Fruit fly (Drosophila melanogaster) whole organism, prepupa: ENCODE measurements around the gene Tcs4.
A peak's percentile ranks its signal among the peaks of the same experiment; 100 is the strongest.

Experiments used
- Blimp-1 ChIP-seq: fragments of 200-800 bp; sonication (Bioruptor generic); optimal IDR thresholded peaks from 3 replicates; lab custom pipeline; 2017; ENCODE audit warnings: missing biosample characterization, missing genetic modification characterization, mild to moderate bottlenecking, moderate library complexity, missing genetic modification reagents
- CG10631 ChIP-seq: fragments of 200-800 bp; sonication (Bioruptor generic); optimal IDR thresholded peaks from 2 replicates; lab custom pipeline; 2016; ENCODE audit warnings: missing biosample characterization, missing genetic modification characterization
- CG10669 ChIP-seq: fragments of 200-800 bp; sonication (Bioruptor generic); optimal IDR thresholded peaks from 3 replicates; lab custom pipeline; 2018; ENCODE audit warnings: missing biosample characterization, mild to moderate bottlenecking, missing genetic modification characterization, moderate library complexity
- CG11902 ChIP-seq: fragments of 200-800 bp; sonication (Bioruptor generic); optimal IDR thresholded peaks from 3 replicates; lab custom pipeline; 2016; ENCODE audit warnings: missing biosample characterization, missing genetic modification characterization
- CG1621 ChIP-seq: fragments of 200-800 bp; sonication (Bioruptor generic); optimal IDR thresholded peaks from 3 replicates; lab custom pipeline; 2018; ENCODE audit warnings: missing biosample characterization, mild to moderate bottlenecking, missing genetic modification characterization
- CG3032 ChIP-seq: fragments of 200-800 bp; optimal IDR thresholded peaks from 2 replicates; lab custom pipeline; 2019; ENCODE audit warnings: missing biosample characterization, mild to moderate bottlenecking, missing genetic modification characterization, moderate library complexity
- CG31627 ChIP-seq: fragments of 200-800 bp; sonication (Bioruptor generic); optimal IDR thresholded peaks from 3 replicates; lab custom pipeline; 2016; ENCODE audit warnings: missing biosample characterization, missing genetic modification characterization
- CG32006 ChIP-seq: fragments of 200-800 bp; sonication (Bioruptor generic); optimal IDR thresholded peaks from 3 replicates; lab custom pipeline; 2017; ENCODE audit warnings: missing biosample characterization, mild to moderate bottlenecking, missing genetic modification characterization
- CG3919 ChIP-seq: fragments of 200-800 bp; sonication (Bioruptor generic); optimal IDR thresholded peaks from 3 replicates; lab custom pipeline; 2016; ENCODE audit warnings: missing biosample characterization, missing genetic modification characterization
- CG4318 ChIP-seq: fragments of 200-800 bp; sonication (Bioruptor generic); optimal IDR thresholded peaks from 3 replicates; lab custom pipeline; 2017; ENCODE audit warnings: missing biosample characterization, mild to moderate bottlenecking, missing genetic modification characterization
- CG6163 ChIP-seq: fragments of 200-800 bp; sonication (Bioruptor generic); IDR thresholded peaks from 3 replicates; pipeline ENCODE4 v1.3.6; 2022; ENCODE audit warnings: missing biosample characterization, missing genetic modification characterization
- CG6792 ChIP-seq: fragments of 200-800 bp; sonication (Bioruptor generic); optimal IDR thresholded peaks from 3 replicates; lab custom pipeline; 2016; ENCODE audit warnings: missing biosample characterization, missing genetic modification characterization
- CG6808 ChIP-seq: fragments of 200-800 bp; sonication (Bioruptor generic); optimal IDR thresholded peaks from 3 replicates; lab custom pipeline; 2017; ENCODE audit warnings: missing biosample characterization, missing genetic modification characterization, mild to moderate bottlenecking, moderate library complexity, missing genetic modification reagents
- CG6854 ChIP-seq: fragments of 200-800 bp; sonication (Bioruptor generic); optimal IDR thresholded peaks from 2 replicates; lab custom pipeline; 2017; ENCODE audit warnings: missing biosample characterization, mild to moderate bottlenecking, missing genetic modification characterization
- CG8319 ChIP-seq: fragments of 200-800 bp; sonication (Bioruptor generic); optimal IDR thresholded peaks from 3 replicates; lab custom pipeline; 2016; ENCODE audit warnings: missing biosample characterization, missing genetic modification characterization
- Eip75B ChIP-seq: fragments of 200-800 bp; sonication (Bioruptor generic); optimal IDR thresholded peaks from 3 replicates; lab custom pipeline; 2016; ENCODE audit warnings: missing biosample characterization, missing genetic modification characterization
- Ets21C ChIP-seq: fragments of 200-800 bp; sonication (Bioruptor generic); optimal IDR thresholded peaks from 3 replicates; lab custom pipeline; 2016; ENCODE audit warnings: missing biosample characterization, missing genetic modification characterization
- Ets96B ChIP-seq: fragments of 200-800 bp; optimal IDR thresholded peaks from 2 replicates; lab custom pipeline; 2019; ENCODE audit warnings: missing biosample characterization, mild to moderate bottlenecking, missing genetic modification characterization, moderate library complexity
- Gug ChIP-seq: fragments of 200-800 bp; sonication (Bioruptor generic); IDR thresholded peaks from 2 replicates; pipeline ENCODE4 v1.3.6; 2022; ENCODE audit warnings: missing biosample characterization, missing genetic modification characterization
- Hr38 ChIP-seq: sonication (Bioruptor generic); optimal IDR thresholded peaks from 2 replicates; lab custom pipeline; 2016; ENCODE audit warnings: missing biosample characterization, missing genetic modification characterization
- Hr39 ChIP-seq: fragments of 200-800 bp; sonication (Bioruptor generic); optimal IDR thresholded peaks from 2 replicates; lab custom pipeline; 2016; ENCODE audit warnings: missing biosample characterization, missing genetic modification characterization
- Hr4 ChIP-seq: fragments of 200-800 bp; sonication (Bioruptor generic); optimal IDR thresholded peaks from 3 replicates; lab custom pipeline; 2016; ENCODE audit warnings: missing biosample characterization, missing genetic modification characterization
- Lpt ChIP-seq: fragments of 200-800 bp; sonication (Bioruptor generic); optimal IDR thresholded peaks from 3 replicates; lab custom pipeline; 2016; ENCODE audit warnings: missing biosample characterization, missing genetic modification characterization
- OdsH ChIP-seq: fragments of 200-800 bp; sonication (Bioruptor generic); optimal IDR thresholded peaks from 3 replicates; lab custom pipeline; 2016; ENCODE audit warnings: missing biosample characterization, missing genetic modification characterization
- Smox ChIP-seq: fragments of 200-800 bp; sonication (Bioruptor generic); optimal IDR thresholded peaks from 3 replicates; lab custom pipeline; 2016; ENCODE audit warnings: missing biosample characterization, missing genetic modification characterization
- Sox102F ChIP-seq: fragments of 200-800 bp; sonication (Bioruptor generic); optimal IDR thresholded peaks from 2 replicates; lab custom pipeline; 2016; ENCODE audit warnings: missing biosample characterization, mild to moderate bottlenecking, missing genetic modification characterization
- Sox14 ChIP-seq: fragments of 200-800 bp; sonication (Bioruptor generic); optimal IDR thresholded peaks from 3 replicates; lab custom pipeline; 2016; ENCODE audit warnings: missing biosample characterization, missing genetic modification characterization
- achi ChIP-seq: fragments of 200-800 bp; sonication (Bioruptor generic); optimal IDR thresholded peaks from 3 replicates; lab custom pipeline; 2016; ENCODE audit warnings: missing biosample characterization, missing genetic modification characterization
- acj6 ChIP-seq: fragments of 200-800 bp; sonication (Bioruptor generic); optimal IDR thresholded peaks from 3 replicates; lab custom pipeline; 2016; ENCODE audit warnings: missing biosample characterization, missing genetic modification characterization
- eg ChIP-seq: fragments of 200-800 bp; sonication (Bioruptor generic); IDR thresholded peaks from 3 replicates; pipeline ENCODE4 v1.3.6; 2022; ENCODE audit warnings: missing biosample characterization, missing genetic modification characterization
- esn ChIP-seq: fragments of 200-800 bp; sonication (Bioruptor generic); optimal IDR thresholded peaks from 2 replicates; lab custom pipeline; 2016; ENCODE audit warnings: missing biosample characterization, mild to moderate bottlenecking, missing genetic modification characterization, moderate library complexity
- fd85E ChIP-seq: fragments of 200-800 bp; sonication (Bioruptor generic); optimal IDR thresholded peaks from 3 replicates; lab custom pipeline; 2016; ENCODE audit warnings: missing biosample characterization, missing genetic modification characterization
- lz ChIP-seq: fragments of 200-800 bp; sonication (Bioruptor generic); optimal IDR thresholded peaks from 3 replicates; lab custom pipeline; 2016; ENCODE audit warnings: missing biosample characterization, missing genetic modification characterization
- salr ChIP-seq, 2 experiments: fragments of 200-800 bp; sonication (Bioruptor generic); optimal IDR thresholded peaks; 3 replicates each; lab custom pipeline; 2016 to 2018; ENCODE audit warnings: missing biosample characterization in 2 of 2, missing genetic modification characterization in 2 of 2, mild to moderate bottlenecking in 1 of 2
- spab ChIP-seq: fragments of 200-800 bp; sonication (Bioruptor generic); optimal IDR thresholded peaks from 2 replicates; lab custom pipeline; 2017; ENCODE audit warnings: missing biosample characterization, mild to moderate bottlenecking, missing genetic modification characterization, missing genetic modification reagents
- ss ChIP-seq, 2 experiments: fragments of 200-800 bp; sonication (Bioruptor generic); optimal IDR thresholded peaks; 2 replicates in 1 of 2; 3 replicates in 1 of 2; lab custom pipeline; 2017 to 2018; ENCODE audit warnings: mild to moderate bottlenecking in 2 of 2, missing biosample characterization in 2 of 2, missing genetic modification characterization in 2 of 2, moderate library complexity in 1 of 2
- svp ChIP-seq: fragments of 200-800 bp; sonication (Bioruptor generic); peaks from one replicate; lab custom pipeline; 2016; ENCODE audit warnings: missing biosample characterization, missing genetic modification characterization
- vri ChIP-seq: fragments of 200-800 bp; sonication (Bioruptor generic); optimal IDR thresholded peaks from 3 replicates; lab custom pipeline; 2016; ENCODE audit warnings: missing biosample characterization, mild to moderate bottlenecking, missing genetic modification characterization

Gene Tcs4

dm6 chrX:19744003-19744488 lies 42.5 kb upstream of the Tcs4 start, which contains the start of the genes CG18809, COX6B, CG33932 and Rpp20 (continued):
- TF ChIP-seq achi (peak; percentile 100), svp (GFP tag; lab: Kevin White, UChicago) (no peak), CG6854 (GFP tag; lab: Kevin White, UChicago) (peak; percentile 43), salr (GFP tag; optimal IDR thresholded peaks at IDR 0.05; lab: Kevin White, UChicago) (no peak), Hr39 (GFP tag; lab: Kevin White, UChicago) (peak; percentile 39), Lpt (GFP tag; lab: Kevin White, UChicago) (no peak), CG10631 (GFP tag; lab: Kevin White, UChicago) (no peak), Gug (no peak)

dm6 chrX:19737872-19738271 lies 36.3 kb upstream of the Tcs4 start:
- TF ChIP-seq CG6163 (GFP tag; lab: Robert Waterston, UW) (no peak), Sox14 (no peak), lz (no peak), CG6808 (GFP tag; lab: Kevin White, UChicago) (no peak), Eip75B (GFP tag; lab: Kevin White, UChicago) (no peak), ss (GFP tag; optimal IDR thresholded peaks at IDR 0.05; lab: Kevin White, UChicago) (no peak), CG3032 (tag; lab: Kevin White, UChicago) (no peak), Lpt (GFP tag; lab: Kevin White, UChicago) (no peak), Ets21C (GFP tag; lab: Kevin White, UChicago) (no peak), CG31627 (GFP tag; lab: Kevin White, UChicago) (no peak), CG1621 (tag; lab: Kevin White, UChicago) (no peak), Hr38 (GFP tag; lab: Kevin White, UChicago) (no peak), svp (GFP tag; lab: Kevin White, UChicago) (no peak), CG4318 (GFP tag; lab: Kevin White, UChicago) (no peak), fd85E (GFP tag; lab: Kevin White, UChicago) (no peak), CG10669 (GFP tag; lab: Kevin White, UChicago) (no peak), CG11902 (GFP tag; lab: Kevin White, UChicago) (no peak), CG3919 (GFP tag; lab: Kevin White, UChicago) (no peak)

- TF ChIP-seq CG11902 (GFP tag; lab: Kevin White, UChicago) (no peak), Smox (no peak), acj6 (GFP tag; lab: Kevin White, UChicago) (no peak), CG1621 (tag; lab: Kevin White, UChicago) (no peak), Ets96B (no peak), CG4318 (GFP tag; lab: Kevin White, UChicago) (no peak), ss (GFP tag; optimal IDR thresholded peaks at IDR 0.05; lab: Kevin White, UChicago) (no peak), CG6808 (GFP tag; lab: Kevin White, UChicago) (no peak), Blimp-1 (GFP tag; lab: Kevin White, UChicago) (no peak), spab (GFP tag; lab: Kevin White, UChicago) (no peak), CG6792 (GFP tag; lab: Kevin White, UChicago) (no peak), eg (GFP tag; lab: Robert Waterston, UW) (no peak), CG3919 (GFP tag; lab: Kevin White, UChicago) (no peak), CG3032 (tag; lab: Kevin White, UChicago) (no peak), Hr4 (GFP tag; lab: Kevin White, UChicago) (no peak), CG6854 (GFP tag; lab: Kevin White, UChicago) (no peak)
Measured at dm6 chrX:19735270-19735669, 33.7 kb upstream of the Tcs4 start, which contains the start of gene CG14234. TSS of gene CG14234 (plus strand) at chrX:19735570.

DNA sequence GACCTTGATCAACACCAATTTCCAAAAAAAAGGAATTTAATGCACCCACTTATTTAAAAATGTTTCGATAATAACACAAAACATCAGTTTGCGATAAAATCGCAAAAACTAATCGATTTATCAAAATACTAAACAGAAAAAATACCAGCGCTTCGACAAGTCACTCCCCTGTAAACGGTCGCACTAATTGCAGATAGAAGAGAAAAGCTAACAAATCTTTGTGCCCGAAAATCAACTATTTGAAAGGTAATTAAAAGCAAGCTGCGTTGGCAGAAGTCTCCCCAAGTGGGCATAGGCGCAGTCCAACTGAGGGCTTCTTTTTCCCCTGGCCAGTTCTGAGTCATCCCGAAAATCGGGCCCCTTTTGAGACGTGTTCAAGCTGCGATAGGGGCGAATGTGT lies 29.3 kb upstream of the Tcs4 start, which contains the start of gene AP-1-2beta:
Gene AP-1-2beta (plus strand): TSS at position 161 of the 400 bp plus-strand sequence.
- TF ChIP-seq vri (no peak), achi (no peak), lz (no peak), esn (GFP tag; lab: Kevin White, UChicago) (no peak), acj6 (GFP tag; lab: Kevin White, UChicago) (no peak), Blimp-1 (GFP tag; lab: Kevin White, UChicago) (no peak), ss (GFP tag; optimal IDR thresholded peaks at IDR 0.05; lab: Kevin White, UChicago) (no peak), OdsH (GFP tag; lab: Kevin White, UChicago) (no peak), CG8319 (no peak), CG32006 (GFP tag; lab: Kevin White, UChicago) (no peak), Sox102F (no peak)
